Worm (Caenorhabditis elegans) whole organism, L4 larva: ENCODE data around the gene lro-1.

Source experiments
- F10B5.3 ChIP-seq: sonication (generic microtip); optimal IDR thresholded peaks from 2 replicates; lab custom pipeline; 2016; ENCODE audit warnings: mild to moderate bottlenecking, missing genetic modification characterization, missing compliant biosample characterization
- F26F4.8 ChIP-seq: fragments of 200-800 bp; sonication (Bioruptor generic); conservative IDR thresholded peaks from 2 replicates; pipeline ENCODE4 v1.3.6; 2022; ENCODE audit warnings: missing genetic modification characterization, missing compliant biosample characterization
- F49E8.2 ChIP-seq: sonication (generic microtip); optimal IDR thresholded peaks from 2 replicates; lab custom pipeline; 2016; ENCODE audit warnings: missing compliant biosample characterization, mild to moderate bottlenecking, missing genetic modification characterization, borderline replicate concordance
- T20F7.1 ChIP-seq: fragments of 200-800 bp; sonication (Bioruptor generic); optimal IDR thresholded peaks from 2 replicates; lab custom pipeline; 2018; ENCODE audit warnings: mild to moderate bottlenecking, missing genetic modification characterization, missing compliant biosample characterization
- Y5F2A.4 ChIP-seq: fragments of 200-800 bp; sonication (Bioruptor generic); optimal IDR thresholded peaks from 2 replicates; lab custom pipeline; 2018; ENCODE audit warnings: mild to moderate bottlenecking, missing genetic modification characterization, missing compliant biosample characterization
- Y75B8A.6 ChIP-seq: fragments of 200-800 bp; sonication (Bioruptor generic); IDR thresholded peaks from 2 replicates; pipeline ENCODE4 v1.3.6; 2022; ENCODE audit warnings: missing genetic modification reagents, missing genetic modification characterization, missing compliant biosample characterization
- ama-1 ChIP-seq: fragments of 150-350 bp; optimal IDR thresholded peaks from 2 replicates; lab custom pipeline; 2014; ENCODE audit warnings: inconsistent platforms, mixed read lengths
- attf-4 ChIP-seq: sonication (generic microtip); optimal IDR thresholded peaks from 3 replicates; lab custom pipeline; 2017; ENCODE audit warnings: missing biosample characterization, missing genetic modification characterization
- ceh-20 ChIP-seq: fragments of 200-800 bp; sonication (Bioruptor generic); IDR thresholded peaks from 2 replicates; pipeline ENCODE4 v1.3.6; 2022; ENCODE audit warnings: missing genetic modification reagents, missing genetic modification characterization, missing compliant biosample characterization
- ceh-62 ChIP-seq: sonication (generic microtip); optimal IDR thresholded peaks from 2 replicates; lab custom pipeline; 2017; ENCODE audit warnings: missing biosample characterization, missing genetic modification characterization
- ceh-82 ChIP-seq: sonication (generic microtip); optimal IDR thresholded peaks from 2 replicates; lab custom pipeline; 2017; ENCODE audit warnings: missing biosample characterization, missing genetic modification characterization
- ces-1 ChIP-seq: fragments of 150-350 bp; sonication (generic microtip); optimal IDR thresholded peaks from 4 replicates; lab custom pipeline; 2014; ENCODE audit warnings: missing biosample characterization, missing genetic modification reagents, missing genetic modification characterization
- cey-2 ChIP-seq: sonication (generic microtip); optimal IDR thresholded peaks from 3 replicates; lab custom pipeline; 2017; ENCODE audit warnings: missing genetic modification characterization, mild to moderate bottlenecking, missing compliant biosample characterization, antibody characterized with exemption, borderline replicate concordance; ENCODE audit not compliant: insufficient read depth
- daf-19 ChIP-seq: fragments of 200-800 bp; sonication (Bioruptor generic); conservative IDR thresholded peaks from 2 replicates; pipeline ENCODE4 v1.3.6; 2022; ENCODE audit warnings: missing genetic modification characterization, missing compliant biosample characterization
- dmd-6 ChIP-seq: fragments of 200-800 bp; sonication (Bioruptor generic); IDR thresholded peaks from 2 replicates; pipeline ENCODE4 v1.3.6; 2022; ENCODE audit warnings: missing genetic modification reagents, missing genetic modification characterization, missing compliant biosample characterization
- dmd-9 ChIP-seq: fragments of 200-800 bp; sonication (Bioruptor generic); IDR thresholded peaks from 2 replicates; pipeline ENCODE4 v1.3.6; 2022; ENCODE audit warnings: missing genetic modification reagents, missing genetic modification characterization, missing compliant biosample characterization
- dpl-1 ChIP-seq: fragments of 150-350 bp; optimal IDR thresholded peaks from 2 replicates; lab custom pipeline; 2014; ENCODE audit warnings: missing biosample characterization, missing genetic modification reagents, missing genetic modification characterization
- dve-1 ChIP-seq: sonication (generic microtip); optimal IDR thresholded peaks from 2 replicates; lab custom pipeline; 2017; ENCODE audit warnings: antibody characterized with exemption, mild to moderate bottlenecking, missing genetic modification characterization, missing compliant biosample characterization; ENCODE audit not compliant: insufficient read depth
- egl-27 ChIP-seq: sonication (generic microtip); optimal IDR thresholded peaks from 3 replicates; lab custom pipeline; 2017; ENCODE audit warnings: missing biosample characterization, missing genetic modification reagents, missing genetic modification characterization
- egl-43 ChIP-seq: fragments of 200-800 bp; sonication (Bioruptor generic); IDR thresholded peaks from 2 replicates; pipeline ENCODE4 v1.3.6; 2022; ENCODE audit warnings: missing genetic modification reagents, missing genetic modification characterization, missing compliant biosample characterization
- fkh-10 ChIP-seq: fragments of 150-350 bp; optimal IDR thresholded peaks from 2 replicates; lab custom pipeline; 2014; ENCODE audit warnings: missing biosample characterization, missing genetic modification reagents, missing genetic modification characterization
- fos-1 ChIP-seq: fragments of 150-350 bp; optimal IDR thresholded peaks from 2 replicates; lab custom pipeline; 2014; ENCODE audit warnings: missing biosample characterization, missing genetic modification characterization
- hlh-30 ChIP-seq: sonication (generic microtip); optimal IDR thresholded peaks from 2 replicates; lab custom pipeline; 2017; ENCODE audit warnings: antibody characterized with exemption, mild to moderate bottlenecking, missing genetic modification characterization, missing compliant biosample characterization; ENCODE audit not compliant: insufficient read depth
- hmg-1.1 ChIP-seq: fragments of 200-800 bp; sonication (Bioruptor generic); IDR thresholded peaks from 2 replicates; pipeline ENCODE4 v1.3.6; 2022; ENCODE audit warnings: missing genetic modification reagents, missing genetic modification characterization, missing compliant biosample characterization
- lim-7 ChIP-seq: fragments of 200-800 bp; sonication (Bioruptor generic); IDR thresholded peaks from 2 replicates; pipeline ENCODE4 v1.3.6; 2022; ENCODE audit warnings: missing genetic modification characterization, missing compliant biosample characterization
- lin-15B ChIP-seq: fragments of 150-350 bp; sonication (generic microtip); optimal IDR thresholded peaks from 3 replicates; lab custom pipeline; 2014; ENCODE audit warnings: missing biosample characterization, missing genetic modification characterization
- lin-29 ChIP-seq: fragments of 200-800 bp; sonication (Bioruptor generic); IDR thresholded peaks from 2 replicates; pipeline ENCODE4 v1.3.6; 2022; ENCODE audit warnings: missing genetic modification reagents, missing genetic modification characterization, missing compliant biosample characterization
- lin-39 ChIP-seq: fragments of 150-350 bp; optimal IDR thresholded peaks from 2 replicates; lab custom pipeline; 2014; ENCODE audit warnings: missing biosample characterization, missing genetic modification reagents, missing genetic modification characterization
- lsy-2 ChIP-seq, 2 experiments: fragments of 150-350 bp in 1 of 2; sonication (generic microtip) in 1 of 2; optimal IDR thresholded peaks; 2 replicates each; lab custom pipeline; 2014 to 2017; ENCODE audit warnings: missing biosample characterization in 2 of 2, missing genetic modification characterization in 2 of 2
- madf-9 ChIP-seq: fragments of 200-800 bp; sonication (Bioruptor generic); conservative IDR thresholded peaks from 2 replicates; pipeline ENCODE4 v1.3.6; 2022; ENCODE audit warnings: missing genetic modification reagents, missing genetic modification characterization, missing compliant biosample characterization
- mdl-1 ChIP-seq, 2 experiments: fragments of 150-350 bp in 1 of 2; sonication (generic microtip) in 1 of 2; optimal IDR thresholded peaks; 2 replicates each; lab custom pipeline; 2014 to 2017; ENCODE audit warnings: missing biosample characterization in 2 of 2, missing genetic modification characterization in 2 of 2
- mep-1 ChIP-seq: fragments of 150-350 bp; sonication (generic microtip); optimal IDR thresholded peaks from 3 replicates; lab custom pipeline; 2014; ENCODE audit warnings: missing biosample characterization, missing genetic modification characterization
- mxl-2 ChIP-seq: fragments of 200-800 bp; sonication (Bioruptor generic); conservative IDR thresholded peaks from 2 replicates; pipeline ENCODE4 v1.3.6; 2022; ENCODE audit warnings: missing genetic modification reagents, missing genetic modification characterization, missing compliant biosample characterization
- nhr-11 ChIP-seq: fragments of 150-350 bp; optimal IDR thresholded peaks from 2 replicates; lab custom pipeline; 2014; ENCODE audit warnings: missing biosample characterization, missing genetic modification characterization
- nhr-111 ChIP-seq: fragments of 200-800 bp; sonication (Bioruptor generic); optimal IDR thresholded peaks from 2 replicates; lab custom pipeline; 2018; ENCODE audit warnings: mild to moderate bottlenecking, missing genetic modification characterization, missing compliant biosample characterization
- nhr-237 ChIP-seq: sonication (generic microtip); optimal IDR thresholded peaks from 2 replicates; lab custom pipeline; 2017; ENCODE audit warnings: missing biosample characterization, missing genetic modification characterization
- nhr-28 ChIP-seq: fragments of 150-350 bp; optimal IDR thresholded peaks from 2 replicates; lab custom pipeline; 2014; ENCODE audit warnings: missing biosample characterization, missing genetic modification characterization
- nhr-41 ChIP-seq: fragments of 200-800 bp; sonication (Bioruptor generic); IDR thresholded peaks from 2 replicates; pipeline ENCODE4 v1.3.6; 2022; ENCODE audit warnings: missing genetic modification reagents, missing genetic modification characterization, missing compliant biosample characterization
- nhr-6 ChIP-seq: fragments of 150-350 bp; optimal IDR thresholded peaks from 2 replicates; lab custom pipeline; 2014; ENCODE audit warnings: missing biosample characterization, missing genetic modification characterization
- pha-4 ChIP-seq, 2 experiments: fragments of 150-350 bp in 1 of 2; fragments of 200-800 bp in 1 of 2; sonication (Bioruptor generic) in 1 of 2; IDR thresholded peaks in 1 of 2; optimal IDR thresholded peaks in 1 of 2; 2 replicates each; pipeline versions ENCODE4 v1.3.6 to Lab custom; 2014 to 2022; ENCODE audit warnings: missing genetic modification characterization in 2 of 2, missing genetic modification reagents in 2 of 2, missing biosample characterization in 1 of 2, missing compliant biosample characterization in 1 of 2
- tag-97 ChIP-seq: fragments of 200-800 bp; sonication (Bioruptor generic); IDR thresholded peaks from 2 replicates; pipeline ENCODE4 v1.3.6; 2022; ENCODE audit warnings: missing genetic modification characterization, missing compliant biosample characterization
- unc-39 ChIP-seq: sonication (generic microtip); optimal IDR thresholded peaks from 2 replicates; lab custom pipeline; 2017; ENCODE audit warnings: missing biosample characterization, missing genetic modification characterization
- unc-62 ChIP-seq, 3 experiments: fragments of 150-350 bp in 1 of 3; sonication (generic microtip); optimal IDR thresholded peaks in 2 of 3; peaks in 1 of 3; 1 replicate in 1 of 3; 2 replicates in 2 of 3; lab custom pipeline; 2014 to 2017; ENCODE audit warnings: missing biosample characterization in 3 of 3, missing genetic modification characterization in 3 of 3, missing genetic modification reagents in 3 of 3, missing genotype in 1 of 3
- vab-7 ChIP-seq: fragments of 200-800 bp; sonication (Bioruptor generic); IDR thresholded peaks from 2 replicates; pipeline ENCODE4 v1.3.6; 2022; ENCODE audit warnings: missing genetic modification reagents, missing genetic modification characterization, missing compliant biosample characterization
- zfp-2 ChIP-seq: sonication (generic microtip); optimal IDR thresholded peaks from 2 replicates; lab custom pipeline; 2016; ENCODE audit warnings: mild to moderate bottlenecking, missing genetic modification characterization, missing compliant biosample characterization
- zfp-3 ChIP-seq: fragments of 200-800 bp; sonication (Bioruptor generic); conservative IDR thresholded peaks from 2 replicates; pipeline ENCODE4 v1.3.6; 2022; ENCODE audit warnings: missing genetic modification reagents, missing genetic modification characterization, missing compliant biosample characterization
- zip-11 ChIP-seq: fragments of 200-800 bp; sonication (Bioruptor generic); IDR thresholded peaks from 2 replicates; pipeline ENCODE4 v1.3.6; 2022; ENCODE audit warnings: missing genetic modification characterization, missing compliant biosample characterization
- zip-2 ChIP-seq: fragments of 150-350 bp; optimal IDR thresholded peaks from 2 replicates; lab custom pipeline; 2014; ENCODE audit warnings: missing biosample characterization, missing genetic modification characterization
- ztf-11 ChIP-seq: fragments of 150-350 bp; optimal IDR thresholded peaks from 2 replicates; lab custom pipeline; 2014; ENCODE audit warnings: missing biosample characterization, missing genetic modification characterization
- ztf-7 ChIP-seq: fragments of 150-350 bp; optimal IDR thresholded peaks from 2 replicates; lab custom pipeline; 2014; ENCODE audit warnings: missing biosample characterization, missing genetic modification characterization

Gene lro-1

ce11 chrX:6286154-6286553 lies 14.3 kb downstream of the lro-1 start (continued):
- TF ChIP-seq madf-9 (peak; percentile 57; the same call in 1 of the 2 replicates), nhr-111 (GFP tag; lab: Kevin White, UChicago) (no peak), zfp-2 (no peak), ceh-20 (GFP tag; lab: Robert Waterston, UW) (0 out of 2 replicates have a peak, but pooled peaks have one; percentile 44), hlh-30 (tag; lab: Kevin White, UChicago) (peak; percentile 49), mdl-1 (tag; optimal IDR thresholded peaks at IDR 0.05; lab: Kevin White, UChicago) (peak in 1 of 2 experiments; percentile 17), lsy-2 (tag; optimal IDR thresholded peaks at IDR 0.05; lab: Kevin White, UChicago) (no peak), lin-29 (GFP tag; lab: Robert Waterston, UW) (0 out of 2 replicates have a peak, but pooled peaks have one; percentile 15), vab-7 (GFP tag; lab: Robert Waterston, UW) (peak; percentile 86), unc-39 (no peak), daf-19 (GFP tag; lab: Robert Waterston, UW) (peak; percentile 78), mep-1 (no peak), ztf-11 (no peak), ztf-7 (tag; lab: Kevin White, UChicago) (no peak), F49E8.2 (tag; lab: Kevin White, UChicago) (peak; percentile 21), nhr-11 (tag; lab: Kevin White, UChicago) (no peak), hmg-1.1 (GFP tag; lab: Robert Waterston, UW) (peak; percentile 25; the same call in 1 of the 2 replicates), zip-2 (tag; lab: Kevin White, UChicago) (peak; percentile 67), F10B5.3 (tag; lab: Kevin White, UChicago) (no peak), ama-1 (lab: Kevin White, UChicago) (no peak), egl-27 (tag; lab: Kevin White, UChicago) (no peak), T20F7.1 (peak; percentile 50), nhr-6 (no peak), lin-15B (tag; lab: Kevin White, UChicago) (no peak), lim-7 (GFP tag; lab: Robert Waterston, UW) (peak; percentile 97), Y75B8A.6 (0 out of 2 replicates have a peak, but pooled peaks have one; percentile 45), ceh-62 (tag; lab: Kevin White, UChicago) (no peak), F26F4.8 (GFP tag; lab: Robert Waterston, UW) (peak; percentile 87), cey-2 (no peak), mxl-2 (GFP tag; lab: Robert Waterston, UW) (no peak), dve-1 (peak; percentile 53), attf-4 (peak; percentile 17), zfp-3 (GFP tag; lab: Robert Waterston, UW) (no peak), nhr-41 (GFP tag; lab: Robert Waterston, UW) (peak; percentile 86), fos-1 (tag; lab: Kevin White, UChicago) (no peak), pha-4 (GFP tag; IDR thresholded peaks at IDR 0.05; lab: Robert Waterston, UW) (peak; percentile 92), pha-4 (tag; optimal IDR thresholded peaks at IDR 0.05; lab: Kevin White, UChicago) (no peak), ces-1 (GFP tag; lab: Kevin White, UChicago) (no peak), egl-43 (GFP tag; lab: Robert Waterston, UW) (peak; percentile 93), Y5F2A.4 (peak; percentile 75), dmd-9 (GFP tag; lab: Robert Waterston, UW) (no peak), nhr-28 (tag; lab: Kevin White, UChicago) (peak; percentile 6), nhr-237 (tag; lab: Kevin White, UChicago) (no peak), fkh-10 (GFP tag; lab: Kevin White, UChicago) (no peak), dmd-6 (GFP tag; lab: Robert Waterston, UW) (peak; percentile 54), ceh-82 (tag; lab: Kevin White, UChicago) (no peak), lin-39 (tag; lab: Kevin White, UChicago) (no peak), dpl-1 (peak; percentile 35), zip-11 (GFP tag; lab: Robert Waterston, UW) (no peak), unc-62 (GFP tag; optimal IDR thresholded peaks at IDR 0.05 in 1 of 2; lab: Kevin White, UChicago) (no peak), unc-62 (tag; optimal IDR thresholded peaks at IDR 0.05; lab: Kevin White, UChicago) (no peak), tag-97 (no peak)
